Worm (Caenorhabditis elegans) whole organism, L2 larva: Measurements from ENCODE around the gene Y41D4A.6.

ENCODE experiments used
- ceh-82 ChIP-seq: fragments of 150-350 bp; optimal IDR thresholded peaks from 2 replicates; lab custom pipeline; 2014; ENCODE audit warnings: missing biosample characterization, missing genetic modification characterization
- nhr-11 ChIP-seq: fragments of 150-350 bp; optimal IDR thresholded peaks from 2 replicates; lab custom pipeline; 2014; ENCODE audit warnings: missing biosample characterization, missing genetic modification characterization

- TF ChIP-seq nhr-11 (tag; lab: Kevin White, UChicago) (no peak), ceh-82 (tag; lab: Kevin White, UChicago) (no peak)
Observed at ce11 chrIV:1781559-1781958, 36.3 kb upstream of the Y41D4A.6 start, which contains the start of gene frpr-19.
